Fruit fly (Drosophila melanogaster): ENCODE results near the gene CG5565.

The CG5565 gene

DNA sequence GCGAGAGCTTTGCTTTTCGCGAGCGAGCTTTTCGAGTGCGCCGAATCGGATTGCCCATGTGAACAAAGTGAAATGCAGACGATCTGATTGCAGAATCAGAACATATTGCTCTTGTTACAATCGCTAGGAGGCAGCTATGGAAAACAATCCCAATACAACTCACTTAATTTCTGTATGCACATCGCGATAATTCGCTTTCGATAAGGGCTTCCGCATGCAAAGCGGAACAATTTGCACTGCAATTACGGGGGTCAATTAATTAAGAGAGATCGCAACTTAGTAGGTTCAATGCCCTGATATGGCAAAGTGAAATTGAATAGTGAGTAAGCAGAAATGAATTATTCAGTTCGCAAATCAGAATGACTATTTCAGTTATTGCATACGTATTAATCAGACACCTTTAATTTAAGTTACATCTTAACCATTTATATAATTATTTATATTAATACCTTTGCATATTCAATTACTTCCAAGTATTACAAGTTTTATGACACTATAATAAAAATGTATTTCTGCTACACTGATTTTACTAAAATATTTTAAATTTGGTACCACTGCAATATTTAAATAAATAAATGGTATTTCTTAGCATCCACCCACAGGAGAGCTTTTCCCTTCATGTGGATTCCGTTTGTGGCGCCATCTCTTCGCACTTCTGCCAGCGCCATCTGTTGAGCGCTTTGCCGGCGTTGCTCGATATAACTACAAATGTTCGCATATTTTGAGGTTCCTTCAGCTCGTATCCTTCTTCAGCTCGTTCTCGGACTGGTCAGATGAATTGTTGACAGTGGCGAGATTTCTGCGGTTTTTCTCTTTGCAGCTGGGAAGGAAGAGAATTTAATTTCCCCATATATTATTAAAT, 6.3 kb upstream of the CG5565 start, which contains the start of gene NLaz (continued):
- TF ChIP-seq acj6 (GFP tag; optimal IDR thresholded peaks at IDR 0.05) (peak; percentile 41), CG10669 (GFP tag; optimal IDR thresholded peaks at IDR 0.05) (no peak), Lpt (GFP tag; optimal IDR thresholded peaks at IDR 0.05) (no peak), svp (GFP tag) (peak; percentile 94), fd85E (GFP tag; optimal IDR thresholded peaks at IDR 0.05) (no peak), CG8319 (GFP tag; optimal IDR thresholded peaks at IDR 0.05) (no peak), CG11902 (GFP tag; optimal IDR thresholded peaks at IDR 0.05) (no peak), fkh (GFP tag; optimal IDR thresholded peaks at IDR 0.05) (no peak), CG11294 (GFP tag; IDR thresholded peaks at IDR 0.05) (no peak), CG11762 (GFP tag; optimal IDR thresholded peaks at IDR 0.05; ENCODE audit: insufficient read depth) (no peak), Blimp-1 (GFP tag; optimal IDR thresholded peaks at IDR 0.05) (no peak), CG6163 (GFP tag; IDR thresholded peaks at IDR 0.05) (peak; percentile 19; the same call in 1 of the 3 replicates), CG6808 (GFP tag; optimal IDR thresholded peaks at IDR 0.05) (no peak), CG3919 (GFP tag; optimal IDR thresholded peaks at IDR 0.05) (peak; percentile 80), topi (GFP tag; optimal IDR thresholded peaks at IDR 0.05) (peak; percentile 59), cyc (GFP tag; optimal IDR thresholded peaks at IDR 0.05) (peak; percentile 67), CG8632 (GFP tag; optimal IDR thresholded peaks at IDR 0.05) (no peak), pdm3 (GFP tag; optimal IDR thresholded peaks at IDR 0.05) (peak; percentile 34), CG8119 (GFP tag; IDR thresholded peaks at IDR 0.05) (no peak)

DNA sequence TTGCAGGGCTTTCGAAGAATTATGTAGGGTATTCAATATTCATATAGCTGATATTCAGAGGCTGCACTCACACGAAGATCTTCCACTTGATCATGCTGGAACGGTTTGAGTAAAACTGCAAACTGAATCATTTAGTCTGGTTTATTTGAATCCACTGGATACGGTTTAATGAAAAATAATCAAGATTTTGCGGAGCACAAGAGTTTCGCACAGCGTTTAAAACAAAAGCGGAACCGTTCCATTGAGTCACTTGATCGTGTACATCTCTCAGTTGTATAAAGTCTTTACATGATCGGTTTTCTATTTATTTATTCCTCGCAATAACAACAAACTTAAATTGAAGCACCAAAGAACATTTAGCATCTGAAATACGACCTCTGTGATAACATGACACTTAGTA, 4.0 kb upstream of the CG5565 start, which contains the start of gene CG31659:
Gene CG31659 (minus strand): TSS at position 101 of the 400 bp plus-strand sequence.
- no peak for TF ChIP-seq acj6 (GFP tag; optimal IDR thresholded peaks at IDR 0.05)
- no peak for TF ChIP-seq CG11294 (GFP tag; IDR thresholded peaks at IDR 0.05)
- TF ChIP-seq CG32006 (GFP tag; optimal IDR thresholded peaks at IDR 0.05), result no peak
- TF ChIP-seq CG3919 (GFP tag; optimal IDR thresholded peaks at IDR 0.05), result no peak
- TF ChIP-seq CG8119 (GFP tag; IDR thresholded peaks at IDR 0.05), result no peak
- no peak for TF ChIP-seq pdm3 (GFP tag; optimal IDR thresholded peaks at IDR 0.05)
- no peak for TF ChIP-seq CG10669 (GFP tag; optimal IDR thresholded peaks at IDR 0.05)
- no peak for TF ChIP-seq CG6163 (GFP tag; IDR thresholded peaks at IDR 0.05)
- TF ChIP-seq CG11762 (GFP tag; optimal IDR thresholded peaks at IDR 0.05; ENCODE audit: insufficient read depth), result no peak
- no peak for TF ChIP-seq CG11902 (GFP tag; optimal IDR thresholded peaks at IDR 0.05)
- no peak for TF ChIP-seq CG16779 (tag; optimal IDR thresholded peaks at IDR 0.05)

DNA sequence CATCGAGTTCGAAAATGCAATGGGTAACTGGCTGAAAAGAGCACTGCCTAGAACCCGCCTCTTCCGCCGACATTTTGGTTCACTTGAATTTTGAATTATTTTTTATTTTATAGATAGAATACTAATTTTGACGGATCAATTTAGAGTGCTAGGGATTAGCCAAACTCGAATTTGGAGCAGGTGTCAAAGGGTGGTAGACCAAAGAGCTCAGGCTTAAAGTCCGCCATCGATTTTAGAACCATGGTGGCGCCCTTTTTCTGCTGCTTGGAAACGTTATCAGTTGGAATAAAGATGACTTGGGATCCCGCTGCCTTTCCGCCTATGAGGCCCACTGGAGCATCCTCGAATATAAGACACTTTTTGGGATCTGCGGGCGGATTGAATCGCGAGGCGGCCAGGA, 905 bp downstream of the CG5565 start, which contains the start of gene CG31924:
Gene CG31924 (minus strand): TSS at position 101 of the 400 bp plus-strand sequence.
- TF ChIP-seq CG1621 (tag; optimal IDR thresholded peaks at IDR 0.05) (no peak), CG32006 (GFP tag; optimal IDR thresholded peaks at IDR 0.05) (no peak), CG6854 (GFP tag; optimal IDR thresholded peaks at IDR 0.05) (no peak), Sox15 (GFP tag; optimal IDR thresholded peaks at IDR 0.05) (no peak), Smox (GFP tag; optimal IDR thresholded peaks at IDR 0.05) (no peak), CG8319 (GFP tag; optimal IDR thresholded peaks at IDR 0.05) (no peak), fkh (GFP tag; optimal IDR thresholded peaks at IDR 0.05) (no peak), Eip75B (GFP tag; optimal IDR thresholded peaks at IDR 0.05) (no peak), CG10669 (GFP tag; optimal IDR thresholded peaks at IDR 0.05) (no peak), Hr4 (GFP tag; optimal IDR thresholded peaks at IDR 0.05) (no peak), CG6276 (GFP tag; optimal IDR thresholded peaks at IDR 0.05) (no peak), eg (GFP tag; IDR thresholded peaks at IDR 0.05) (no peak), Hr38 (GFP tag; optimal IDR thresholded peaks at IDR 0.05) (no peak), Sox102F (GFP tag; optimal IDR thresholded peaks at IDR 0.05) (no peak), cyc (GFP tag; optimal IDR thresholded peaks at IDR 0.05) (no peak), topi (GFP tag; optimal IDR thresholded peaks at IDR 0.05) (no peak), Sox14 (GFP tag; optimal IDR thresholded peaks at IDR 0.05) (no peak), CG8632 (GFP tag; optimal IDR thresholded peaks at IDR 0.05) (no peak), esn (GFP tag; optimal IDR thresholded peaks at IDR 0.05) (no peak)

DNA sequence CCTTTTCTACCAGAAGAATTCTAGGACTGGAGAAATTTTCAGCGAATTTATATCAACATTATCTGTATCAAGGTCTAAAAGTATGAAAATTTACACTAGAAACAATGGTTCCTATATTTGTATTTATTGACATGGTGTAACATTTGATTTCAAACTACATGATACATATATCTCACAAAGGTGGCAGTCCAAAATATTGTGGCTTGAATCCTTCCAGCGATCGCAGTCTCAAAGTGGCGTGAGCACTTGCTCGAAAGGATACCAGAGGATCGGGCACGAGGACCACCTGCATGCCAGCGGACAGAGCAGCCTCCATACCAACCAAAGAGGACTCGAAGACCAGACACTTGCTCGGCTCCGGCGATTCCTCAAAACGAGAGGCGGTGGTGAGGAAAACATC, 1.7 kb downstream of the CG5565 start, which contains the start of gene CG5561:
Gene CG5561 (minus strand): TSS at position 101 of the 400 bp plus-strand sequence.
- TF ChIP-seq CG32006 (GFP tag; optimal IDR thresholded peaks at IDR 0.05) (no peak), CG4318 (GFP tag; optimal IDR thresholded peaks at IDR 0.05) (no peak), CG8319 (GFP tag; optimal IDR thresholded peaks at IDR 0.05) (no peak), fd59A (GFP tag; optimal IDR thresholded peaks at IDR 0.05) (no peak), lz (GFP tag; optimal IDR thresholded peaks at IDR 0.05) (no peak), Gug (GFP tag; IDR thresholded peaks at IDR 0.05) (no peak), Blimp-1 (GFP tag; optimal IDR thresholded peaks at IDR 0.05) (no peak)

All from whole organism, prepupa.